Worm (Caenorhabditis elegans) whole organism, L1 larva: ENCODE data around the gene unc-9.

Experiments used
- C04F5.9 ChIP-seq: sonication (generic microtip); optimal IDR thresholded peaks from 2 replicates; lab custom pipeline; 2016; ENCODE audit warnings: missing genetic modification characterization, missing compliant biosample characterization
- C34B4.2 ChIP-seq: sonication (generic microtip); optimal IDR thresholded peaks from 2 replicates; lab custom pipeline; 2017; ENCODE audit warnings: mild to moderate bottlenecking, missing genetic modification characterization, missing compliant biosample characterization
- F16B12.6 ChIP-seq: fragments of 150-350 bp; optimal IDR thresholded peaks from 2 replicates; lab custom pipeline; 2014; ENCODE audit warnings: missing biosample characterization, missing genetic modification characterization
- aha-1 ChIP-seq: fragments of 150-350 bp; optimal IDR thresholded peaks from 2 replicates; lab custom pipeline; 2014; ENCODE audit warnings: missing biosample characterization, missing genetic modification characterization
- blmp-1 ChIP-seq: fragments of 150-350 bp; optimal IDR thresholded peaks from 2 replicates; lab custom pipeline; 2014; ENCODE audit warnings: missing biosample characterization, missing genetic modification characterization
- ceh-63 ChIP-seq: fragments of 200-800 bp; sonication (Bioruptor generic); optimal IDR thresholded peaks from 2 replicates; lab custom pipeline; 2018; ENCODE audit warnings: mild to moderate bottlenecking, missing genetic modification characterization, missing compliant biosample characterization
- ceh-82 ChIP-seq, 3 experiments: fragments of 150-350 bp in 1 of 3; sonication (generic microtip) in 2 of 3; optimal IDR thresholded peaks; 2 replicates each; lab custom pipeline; 2014 to 2017; ENCODE audit warnings: missing biosample characterization in 3 of 3, missing genetic modification characterization in 3 of 3
- ceh-88 ChIP-seq: fragments of 200-800 bp; sonication (Bioruptor generic); IDR thresholded peaks from 2 replicates; pipeline ENCODE4 v1.3.6; 2022; ENCODE audit warnings: missing genetic modification characterization, missing compliant biosample characterization
- ces-1 ChIP-seq: fragments of 150-350 bp; optimal IDR thresholded peaks from 2 replicates; lab custom pipeline; 2014; ENCODE audit warnings: missing biosample characterization, missing genetic modification reagents, missing genetic modification characterization
- dsc-1 ChIP-seq: sonication (generic microtip); optimal IDR thresholded peaks from 2 replicates; lab custom pipeline; 2016; ENCODE audit warnings: mild to moderate bottlenecking, missing genetic modification characterization, missing compliant biosample characterization
- efl-1 ChIP-seq, 4 experiments: fragments of 150-350 bp; optimal IDR thresholded peaks in 3 of 4; peaks in 1 of 4; 1 replicate in 1 of 4; 2 replicates in 3 of 4; lab custom pipeline; 2014; ENCODE audit warnings: missing biosample characterization in 2 of 4, missing genetic modification characterization in 2 of 4, missing genetic modification reagents in 2 of 4
- efl-3 ChIP-seq: fragments of 200-800 bp; sonication (Bioruptor generic); optimal IDR thresholded peaks from 2 replicates; lab custom pipeline; 2018; ENCODE audit warnings: mild to moderate bottlenecking, missing genetic modification characterization, missing compliant biosample characterization
- egl-13 ChIP-seq: sonication (generic microtip); optimal IDR thresholded peaks from 2 replicates; lab custom pipeline; 2016; ENCODE audit warnings: missing genotype, missing genetic modification reagents, missing genetic modification characterization, missing compliant biosample characterization
- elt-2 ChIP-seq: sonication (generic microtip); optimal IDR thresholded peaks from 2 replicates; lab custom pipeline; 2016; ENCODE audit warnings: missing genetic modification characterization, mild to moderate bottlenecking, inconsistent platforms, missing compliant biosample characterization, missing genetic modification reagents
- elt-3 ChIP-seq, 6 experiments: fragments of 150-350 bp in 1 of 6; sonication (generic microtip); optimal IDR thresholded peaks; 2 replicates each; lab custom pipeline; 2017 to 2018; ENCODE audit warnings: missing biosample characterization in 6 of 6, missing genetic modification characterization in 6 of 6, inconsistent platforms in 1 of 6
- ets-5 ChIP-seq: fragments of 200-800 bp; sonication (Bioruptor generic); IDR thresholded peaks from 2 replicates; pipeline ENCODE4 v1.3.6; 2022; ENCODE audit warnings: missing genetic modification characterization, missing compliant biosample characterization
- fkh-4 ChIP-seq: sonication (generic microtip); optimal IDR thresholded peaks from 2 replicates; lab custom pipeline; 2016; ENCODE audit warnings: missing compliant biosample characterization, missing genetic modification characterization, borderline replicate concordance
- fkh-8 ChIP-seq: sonication (generic microtip); optimal IDR thresholded peaks from 2 replicates; lab custom pipeline; 2016; ENCODE audit warnings: mild to moderate bottlenecking, missing genetic modification characterization, missing compliant biosample characterization
- fos-1 ChIP-seq: fragments of 150-350 bp; optimal IDR thresholded peaks from 2 replicates; lab custom pipeline; 2014; ENCODE audit warnings: missing biosample characterization, missing genetic modification characterization
- hlh-4 ChIP-seq: sonication (generic microtip); optimal IDR thresholded peaks from 2 replicates; lab custom pipeline; 2016; ENCODE audit warnings: mild to moderate bottlenecking, missing genetic modification characterization, missing compliant biosample characterization
- irx-1 ChIP-seq: sonication (generic microtip); optimal IDR thresholded peaks from 2 replicates; lab custom pipeline; 2016; ENCODE audit warnings: missing genetic modification characterization, missing compliant biosample characterization
- isw-1 ChIP-seq: fragments of 200-800 bp; sonication (Bioruptor generic); IDR thresholded peaks from 2 replicates; pipeline ENCODE4 v1.3.6; 2022; ENCODE audit warnings: missing genetic modification characterization, missing compliant biosample characterization
- lin-13 ChIP-seq: fragments of 150-350 bp; optimal IDR thresholded peaks from 2 replicates; lab custom pipeline; 2014; ENCODE audit warnings: missing biosample characterization, missing genetic modification reagents, missing genetic modification characterization
- lin-14 ChIP-seq: fragments of 200-800 bp; sonication (Bioruptor generic); optimal IDR thresholded peaks from 2 replicates; lab custom pipeline; 2018; ENCODE audit warnings: mild to moderate bottlenecking, missing genetic modification characterization, moderate library complexity, missing compliant biosample characterization
- lin-15B ChIP-seq: fragments of 150-350 bp; sonication (generic microtip); optimal IDR thresholded peaks from 3 replicates; lab custom pipeline; 2014; ENCODE audit warnings: missing biosample characterization, missing genetic modification characterization
- lin-39 ChIP-seq: fragments of 150-350 bp; optimal IDR thresholded peaks from 2 replicates; lab custom pipeline; 2014; ENCODE audit warnings: missing biosample characterization, missing genetic modification reagents, missing genetic modification characterization
- mdl-1 ChIP-seq, 2 experiments: fragments of 150-350 bp; optimal IDR thresholded peaks; 2 replicates each; lab custom pipeline; 2014 to 2017; ENCODE audit warnings: missing biosample characterization in 2 of 2, missing genetic modification characterization in 2 of 2, inconsistent platforms in 1 of 2
- mef-2 ChIP-seq: fragments of 150-350 bp; optimal IDR thresholded peaks from 2 replicates; lab custom pipeline; 2014; ENCODE audit warnings: missing biosample characterization, missing genetic modification characterization
- nhr-12 ChIP-seq: sonication (generic microtip); optimal IDR thresholded peaks from 2 replicates; lab custom pipeline; 2017; ENCODE audit warnings: missing biosample characterization, missing genetic modification characterization
- nhr-19 ChIP-seq: fragments of 200-800 bp; sonication (Bioruptor generic); conservative IDR thresholded peaks from 2 replicates; pipeline ENCODE4 v1.3.6; 2022; ENCODE audit warnings: missing genetic modification characterization, missing compliant biosample characterization
- nhr-237 ChIP-seq: fragments of 150-350 bp; optimal IDR thresholded peaks from 2 replicates; lab custom pipeline; 2014; ENCODE audit warnings: missing biosample characterization, missing genetic modification characterization
- nhr-47 ChIP-seq: sonication (generic microtip); optimal IDR thresholded peaks from 2 replicates; lab custom pipeline; 2016; ENCODE audit warnings: mild to moderate bottlenecking, missing genetic modification characterization, moderate library complexity, missing compliant biosample characterization
- nhr-76 ChIP-seq: sonication (generic microtip); optimal IDR thresholded peaks from 2 replicates; lab custom pipeline; 2017; ENCODE audit warnings: missing biosample characterization, missing genetic modification characterization
- nhr-84 ChIP-seq: sonication (generic microtip); optimal IDR thresholded peaks from 2 replicates; lab custom pipeline; 2017; ENCODE audit warnings: missing biosample characterization, missing genetic modification characterization
- nhr-90 ChIP-seq: sonication (generic microtip); optimal IDR thresholded peaks from 2 replicates; lab custom pipeline; 2016; ENCODE audit warnings: mild to moderate bottlenecking, missing genetic modification characterization, missing compliant biosample characterization; ENCODE audit not compliant: poor library complexity
- pag-3 ChIP-seq: sonication (generic microtip); optimal IDR thresholded peaks from 2 replicates; lab custom pipeline; 2017; ENCODE audit warnings: missing genetic modification characterization, mild to moderate bottlenecking, missing compliant biosample characterization, antibody characterized with exemption, borderline replicate concordance; ENCODE audit not compliant: insufficient read depth
- pax-3 ChIP-seq: fragments of 200-800 bp; sonication (Bioruptor generic); optimal IDR thresholded peaks from 2 replicates; lab custom pipeline; 2018; ENCODE audit warnings: mild to moderate bottlenecking, missing genetic modification characterization, moderate library complexity, missing compliant biosample characterization
- rnt-1 ChIP-seq: sonication (generic microtip); optimal IDR thresholded peaks from 2 replicates; lab custom pipeline; 2016; ENCODE audit warnings: mild to moderate bottlenecking, missing genetic modification characterization, moderate library complexity, missing compliant biosample characterization
- skn-1 ChIP-seq: fragments of 150-350 bp; optimal IDR thresholded peaks from 2 replicates; lab custom pipeline; 2014; ENCODE audit warnings: missing biosample characterization, missing genetic modification characterization
- snpc-4 ChIP-seq: fragments of 150-350 bp; optimal IDR thresholded peaks from 2 replicates; lab custom pipeline; 2014; ENCODE audit warnings: missing biosample characterization, missing genetic modification characterization
- snu-23 ChIP-seq: sonication (generic microtip); optimal IDR thresholded peaks from 2 replicates; lab custom pipeline; 2016; ENCODE audit warnings: missing genetic modification characterization, missing compliant biosample characterization
- sox-4 ChIP-seq: sonication (generic microtip); optimal IDR thresholded peaks from 2 replicates; lab custom pipeline; 2016; ENCODE audit warnings: missing genetic modification characterization, missing compliant biosample characterization
- sptf-1 ChIP-seq: fragments of 150-350 bp; optimal IDR thresholded peaks from 2 replicates; lab custom pipeline; 2014; ENCODE audit warnings: missing biosample characterization, missing genetic modification characterization
- tbx-2 ChIP-seq: sonication (generic microtip); optimal IDR thresholded peaks from 2 replicates; lab custom pipeline; 2016; ENCODE audit warnings: missing genetic modification characterization, missing compliant biosample characterization
- vab-15 ChIP-seq: sonication (generic microtip); optimal IDR thresholded peaks from 2 replicates; lab custom pipeline; 2017; ENCODE audit warnings: missing genotype, mild to moderate bottlenecking, missing genetic modification characterization, missing compliant biosample characterization
- zip-4 ChIP-seq: fragments of 200-800 bp; sonication (Bioruptor generic); optimal IDR thresholded peaks from 2 replicates; lab custom pipeline; 2018; ENCODE audit warnings: mild to moderate bottlenecking, missing genetic modification characterization, moderate library complexity, missing compliant biosample characterization
- ztf-11 ChIP-seq, 2 experiments: sonication (generic microtip); optimal IDR thresholded peaks; 2 replicates each; lab custom pipeline; 2016 to 2017; ENCODE audit warnings: missing genetic modification characterization in 2 of 2, missing biosample characterization in 1 of 2, missing compliant biosample characterization in 1 of 2

The unc-9 gene

DNA sequence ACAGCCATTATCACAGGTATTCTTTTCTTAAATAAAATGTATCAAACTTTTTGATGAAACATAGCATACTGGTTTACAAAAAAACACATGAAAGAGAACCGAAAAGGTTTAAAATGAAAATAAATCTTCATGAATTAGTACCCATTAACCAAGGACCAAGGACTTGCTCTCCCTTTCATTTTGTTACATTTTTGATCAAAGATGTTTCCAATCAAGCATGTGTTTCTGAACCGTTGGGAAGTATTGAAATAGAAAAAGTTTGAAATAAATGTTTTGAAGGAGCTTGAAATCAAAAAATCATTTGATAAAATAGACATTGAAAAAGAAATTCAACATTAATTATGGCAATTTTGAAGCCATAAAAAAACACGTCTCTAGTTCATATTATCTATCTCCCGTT, 11.0 kb downstream of the unc-9 start:
- TF ChIP-seq isw-1 (GFP tag; lab: Robert Waterston, UW) (no peak), dsc-1 (peak; percentile 99), fkh-4 (peak; percentile 93)

DNA sequence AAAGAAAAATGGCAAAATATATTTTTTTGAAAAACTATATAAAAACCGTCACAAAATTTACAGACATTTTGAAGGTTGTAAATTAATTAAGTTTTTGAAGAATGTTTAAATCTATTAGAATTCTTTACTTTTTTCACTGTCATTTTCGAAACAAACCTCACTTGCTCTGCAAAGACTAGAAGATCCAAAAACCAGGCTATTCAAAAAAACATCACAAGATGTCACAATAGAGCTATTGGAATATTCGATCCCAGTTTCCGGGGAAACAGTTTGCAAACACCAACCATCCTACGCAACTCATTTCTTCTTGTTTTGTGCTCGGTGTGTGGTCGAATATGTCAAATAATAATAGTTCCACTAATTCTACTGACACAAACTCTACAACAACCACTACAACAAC, 15.2 kb downstream of the unc-9 start, which contains the start of gene R12H7.4:
Gene R12H7.4 (plus strand): TSS at position 301 of the 400 bp plus-strand sequence.
- TF ChIP-seq ets-5 (no peak), efl-1 (optimal IDR thresholded peaks at IDR 0.05; lab: Kevin White, UChicago) (no peak), efl-1 (GFP tag; optimal IDR thresholded peaks at IDR 0.05 in 1 of 2; lab: Kevin White, UChicago) (peak in 1 of 2 experiments; percentile 29), nhr-76 (tag; lab: Kevin White, UChicago) (no peak), C04F5.9 (tag; lab: Kevin White, UChicago) (no peak)
- TF ChIP-seq, all 84 proteins: peak for 1

ce11 chrX:13217940-13218339, 16.4 kb downstream of the unc-9 start:
- no peak for TF ChIP-seq isw-1 (GFP tag; lab: Robert Waterston, UW)
- no peak for TF ChIP-seq lin-15B (tag; lab: Kevin White, UChicago)
- no peak for TF ChIP-seq nhr-12 (tag; lab: Kevin White, UChicago)
- TF ChIP-seq nhr-84 (tag; lab: Kevin White, UChicago), result no peak
- TF ChIP-seq F16B12.6 (tag; lab: Kevin White, UChicago), result no peak
- no peak for TF ChIP-seq elt-2
- TF ChIP-seq pag-3, result no peak
- no peak for TF ChIP-seq hlh-4 (tag; lab: Kevin White, UChicago)
- TF ChIP-seq aha-1, result no peak
- TF ChIP-seq ceh-82 (tag; optimal IDR thresholded peaks at IDR 0.05; lab: Kevin White, UChicago), result no peak
- TF ChIP-seq nhr-76 (tag; lab: Kevin White, UChicago), result no peak
- TF ChIP-seq, all 84 proteins: peak for 0

DNA sequence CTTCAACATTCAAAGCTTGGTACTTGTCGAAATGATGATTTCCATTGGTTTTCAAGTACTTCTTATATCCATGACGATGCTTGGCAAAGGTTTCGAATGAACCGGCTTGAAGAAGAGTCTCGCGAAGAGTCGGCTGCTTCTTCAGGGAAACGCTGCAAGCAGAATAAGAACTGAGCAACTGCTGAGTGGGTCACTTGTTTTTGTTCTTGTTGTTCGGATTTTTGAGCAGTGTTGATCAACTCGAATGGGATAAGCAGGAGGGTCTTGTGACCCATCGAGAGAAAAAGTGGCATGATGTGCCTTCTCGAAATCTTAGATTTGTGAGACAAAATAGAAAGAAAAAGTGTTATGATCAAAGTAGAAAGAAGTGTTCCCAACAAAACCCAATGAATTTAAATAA, 19.0 kb downstream of the unc-9 start:
- TF ChIP-seq lin-39 (tag; lab: Kevin White, UChicago) (no peak), lin-14 (GFP tag; lab: Kevin White, UChicago) (peak; percentile 69), mdl-1 (tag; optimal IDR thresholded peaks at IDR 0.05; lab: Kevin White, UChicago) (no peak), mef-2 (tag; lab: Kevin White, UChicago) (no peak), ceh-63 (no peak), egl-13 (tag; lab: Kevin White, UChicago) (no peak), nhr-19 (no peak; the same call in 1 of the 2 replicates), zip-4 (GFP tag; lab: Kevin White, UChicago) (no peak), lin-13 (GFP tag; lab: Kevin White, UChicago) (no peak), skn-1 (tag; lab: Kevin White, UChicago) (no peak), ces-1 (GFP tag; lab: Kevin White, UChicago) (no peak), snpc-4 (tag; lab: Kevin White, UChicago) (peak; percentile 84), blmp-1 (tag; lab: Kevin White, UChicago) (no peak), C34B4.2 (tag; lab: Kevin White, UChicago) (no peak), ceh-88 (GFP tag; lab: Robert Waterston, UW) (no peak), fkh-8 (no peak), ztf-11 (tag; optimal IDR thresholded peaks at IDR 0.05; lab: Kevin White, UChicago) (no peak), snu-23 (no peak), tbx-2 (tag; lab: Kevin White, UChicago) (no peak), nhr-90 (tag; lab: Kevin White, UChicago) (no peak), nhr-47 (tag; lab: Kevin White, UChicago) (no peak), vab-15 (tag; lab: Kevin White, UChicago) (no peak), efl-3 (GFP tag; lab: Kevin White, UChicago) (no peak), elt-3 (tag; optimal IDR thresholded peaks at IDR 0.05; lab: Kevin White, UChicago) (no peak), fos-1 (tag; lab: Kevin White, UChicago) (no peak), hlh-4 (tag; lab: Kevin White, UChicago) (no peak), rnt-1 (tag; lab: Kevin White, UChicago) (peak; percentile 65), sox-4 (tag; lab: Kevin White, UChicago) (no peak), sptf-1 (no peak), nhr-237 (tag; lab: Kevin White, UChicago) (no peak), pag-3 (peak; percentile 71), irx-1 (tag; lab: Kevin White, UChicago) (no peak), fkh-4 (no peak), dsc-1 (no peak), pax-3 (tag; lab: Kevin White, UChicago) (no peak)
